Worm (Caenorhabditis elegans): ENCODE results near the gene dylt-3.
A peak's percentile ranks its signal among the peaks of the same experiment; 100 is the strongest.

Gene dylt-3

DNA sequence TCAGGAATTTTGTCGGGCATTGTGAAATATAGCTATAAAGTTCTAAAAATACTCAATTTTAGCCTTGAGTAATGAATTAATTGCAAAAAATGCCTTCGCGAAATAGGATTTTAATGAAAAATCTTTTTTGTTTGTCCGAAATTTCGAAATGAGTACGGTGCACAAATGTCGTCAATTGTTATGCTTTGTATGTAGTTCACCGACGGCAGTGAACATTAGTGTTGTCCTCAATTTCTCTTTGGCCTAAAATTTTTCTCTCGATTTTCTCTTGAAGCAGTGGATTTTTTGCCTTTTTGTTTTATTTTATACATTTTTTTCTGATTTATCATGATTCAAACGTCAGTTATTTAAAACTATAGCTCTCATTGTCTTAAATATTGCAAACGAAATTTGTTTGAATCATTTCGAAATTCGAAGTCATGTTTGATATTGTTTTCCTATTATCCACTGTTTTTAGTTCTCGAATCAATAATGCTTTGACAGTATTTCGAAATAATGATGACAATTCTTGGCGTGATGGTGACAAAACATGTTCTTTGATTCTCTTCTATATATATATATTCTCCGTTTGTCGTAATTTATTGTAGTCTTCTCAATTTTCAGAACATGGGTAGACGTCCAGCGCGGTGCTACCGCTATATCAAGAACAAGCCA, 38.1 kb upstream of the dylt-3 start, which contains the start of the genes ints-11 and rpl-10 (continued):
- TF ChIP-seq sox-4 (tag; optimal IDR thresholded peaks at IDR 0.05) = no peak
- peak; percentile 12 for TF ChIP-seq lin-13 (GFP tag; optimal IDR thresholded peaks at IDR 0.05)
- no peak for TF ChIP-seq ztf-4 (tag; optimal IDR thresholded peaks at IDR 0.05)
- TF ChIP-seq nhr-84 (tag; optimal IDR thresholded peaks at IDR 0.05) = no peak
- TF ChIP-seq aha-1 (tag; optimal IDR thresholded peaks at IDR 0.05) = no peak
- no peak for TF ChIP-seq Y116A8C.19 (tag; optimal IDR thresholded peaks at IDR 0.05; ENCODE audit: borderline replicate concordance)
- TF ChIP-seq C04F5.9 (tag; optimal IDR thresholded peaks at IDR 0.05) = peak; percentile 41
- no peak for TF ChIP-seq ceh-88 (GFP tag; IDR thresholded peaks at IDR 0.05)
- no peak for TF ChIP-seq unc-62 (GFP tag; optimal IDR thresholded peaks at IDR 0.05)
- no peak for TF ChIP-seq nhr-90 (tag; optimal IDR thresholded peaks at IDR 0.05; ENCODE audit: poor library complexity)
- TF ChIP-seq nhr-19 (GFP tag; conservative IDR thresholded peaks at IDR 0.05) = 0 out of 2 replicates have a peak, but pooled peaks have one; percentile 23
- TF ChIP-seq zag-1 (tag; optimal IDR thresholded peaks at IDR 0.05) = no peak
- TF ChIP-seq efl-1 (optimal IDR thresholded peaks at IDR 0.05) = peak; percentile 67 to 74
- TF ChIP-seq efl-1 (GFP tag; optimal IDR thresholded peaks at IDR 0.05 in 1 of 2) = peak; percentile 70 to 90
- peak in 2 of 3 experiments; percentile 28 to 63 for TF ChIP-seq ceh-82 (tag; optimal IDR thresholded peaks at IDR 0.05)
- no peak for TF ChIP-seq sptf-1 (tag; optimal IDR thresholded peaks at IDR 0.05)
- TF ChIP-seq mef-2 (tag; optimal IDR thresholded peaks at IDR 0.05) = no peak
- TF ChIP-seq nhr-47 (tag; optimal IDR thresholded peaks at IDR 0.05) = peak; percentile 41
- peak; percentile 29 for TF ChIP-seq swsn-7 (tag; optimal IDR thresholded peaks at IDR 0.05)
- TF ChIP-seq jun-1 (tag; optimal IDR thresholded peaks at IDR 0.05) = no peak
- TF ChIP-seq nhr-77 (tag; optimal IDR thresholded peaks at IDR 0.05) = no peak
- TF ChIP-seq ceh-63 (GFP tag; optimal IDR thresholded peaks at IDR 0.05) = no peak
- TF ChIP-seq dpl-1 (GFP tag; optimal IDR thresholded peaks at IDR 0.05) = peak; percentile 51 to 74 (median 71)
- TF ChIP-seq nhr-76 (tag; optimal IDR thresholded peaks at IDR 0.05) = no peak
- TF ChIP-seq lin-39 (tag; optimal IDR thresholded peaks at IDR 0.05) = no peak
- no peak for TF ChIP-seq lin-14 (GFP tag; optimal IDR thresholded peaks at IDR 0.05)
- no peak for TF ChIP-seq dsc-1 (tag; optimal IDR thresholded peaks at IDR 0.05)
- peak; percentile 43 for TF ChIP-seq lin-15B (tag; optimal IDR thresholded peaks at IDR 0.05)
- TF ChIP-seq nhr-237 (tag; optimal IDR thresholded peaks at IDR 0.05) = no peak
- TF ChIP-seq pax-3 (tag; optimal IDR thresholded peaks at IDR 0.05) = no peak
- TF ChIP-seq C34B4.2 (tag; optimal IDR thresholded peaks at IDR 0.05) = no peak
- peak; percentile 27 for TF ChIP-seq nhr-20 (tag; optimal IDR thresholded peaks at IDR 0.05)
- TF ChIP-seq fkh-4 (tag; optimal IDR thresholded peaks at IDR 0.05; ENCODE audit: borderline replicate concordance) = no peak
- no peak for TF ChIP-seq tlp-1 (tag; optimal IDR thresholded peaks at IDR 0.05)
- TF ChIP-seq lin-35 (GFP tag; optimal IDR thresholded peaks at IDR 0.05) = peak; percentile 79 to 83
- peak; percentile 72 for TF ChIP-seq nhr-85 (tag)
- no peak for TF ChIP-seq fos-1 (tag; optimal IDR thresholded peaks at IDR 0.05)
- TF ChIP-seq ceh-90 (tag; optimal IDR thresholded peaks at IDR 0.05) = no peak
- TF ChIP-seq egl-27 (tag; optimal IDR thresholded peaks at IDR 0.05) = no peak
- no peak for TF ChIP-seq efl-3 (GFP tag; optimal IDR thresholded peaks at IDR 0.05)
- peak; percentile 31 for TF ChIP-seq isw-1 (GFP tag; IDR thresholded peaks at IDR 0.05)
- no peak for TF ChIP-seq nhr-12 (tag; optimal IDR thresholded peaks at IDR 0.05)
- peak; percentile 19 for TF ChIP-seq tbx-2 (tag; optimal IDR thresholded peaks at IDR 0.05)
- TF ChIP-seq hlh-17 (GFP tag; optimal IDR thresholded peaks at IDR 0.05; ENCODE audit: borderline replicate concordance) = no peak
- no peak for TF ChIP-seq nhr-28 (tag; optimal IDR thresholded peaks at IDR 0.05)
- peak in 1 of 6 experiments; percentile 33 for TF ChIP-seq elt-3 (tag; optimal IDR thresholded peaks at IDR 0.05)
- no peak for TF ChIP-seq mab-9 (GFP tag; IDR thresholded peaks at IDR 0.05)
- peak; percentile 48 for TF ChIP-seq xbp-1 (tag; optimal IDR thresholded peaks at IDR 0.05)
- TF ChIP-seq unc-30 (tag; optimal IDR thresholded peaks at IDR 0.05) = no peak
- TF ChIP-seq pag-3 (tag; optimal IDR thresholded peaks at IDR 0.05; ENCODE audit: borderline replicate concordance, insufficient read depth) = no peak
- no peak for TF ChIP-seq egl-13 (tag; optimal IDR thresholded peaks at IDR 0.05)
- no peak for TF ChIP-seq nhr-11 (tag; optimal IDR thresholded peaks at IDR 0.05)
- peak; percentile 73 for TF ChIP-seq snu-23 (GFP tag; optimal IDR thresholded peaks at IDR 0.05)
